Fruit fly (Drosophila melanogaster): ENCODE data around the gene CG9386.

CG9386 gene

dm6 chr3R:9570114-9570513, 14.9 kb upstream of the CG9386 start, which contains the start of gene CG16790:
CG16790 (minus strand) TSS chr3R:9570214.
- no peak for TF ChIP-seq CG12605 (GFP tag; IDR thresholded peaks at IDR 0.05)
- no peak for TF ChIP-seq Pif1B (GFP tag; optimal IDR thresholded peaks at IDR 0.05)
- TF ChIP-seq CG13204 (GFP tag; optimal IDR thresholded peaks at IDR 0.05), result no peak
- TF ChIP-seq CG17806 (tag; optimal IDR thresholded peaks at IDR 0.05), result no peak
- no peak for TF ChIP-seq Pif1A (GFP tag; optimal IDR thresholded peaks at IDR 0.05)
- TF ChIP-seq CG4496 (GFP tag; IDR thresholded peaks at IDR 0.05), result no peak
- TF ChIP-seq CG14655 (GFP tag; optimal IDR thresholded peaks at IDR 0.05), result no peak
- no peak for TF ChIP-seq CG10348 (GFP tag; IDR thresholded peaks at IDR 0.05)
- TF ChIP-seq Snoo (tag; optimal IDR thresholded peaks at IDR 0.05), result no peak
- no peak for TF ChIP-seq CG32121 (GFP tag; IDR thresholded peaks at IDR 0.05)
- TF ChIP-seq CG15710 (tag; optimal IDR thresholded peaks at IDR 0.05), result no peak
- no peak for TF ChIP-seq CG8301 (tag; optimal IDR thresholded peaks at IDR 0.05)
- no peak for TF ChIP-seq D1 (tag; optimal IDR thresholded peaks at IDR 0.05)
- TF ChIP-seq CG8159 (tag; optimal IDR thresholded peaks at IDR 0.05), result no peak
- TF ChIP-seq CG34367 (tag; optimal IDR thresholded peaks at IDR 0.05), result no peak
- no peak for TF ChIP-seq rn (GFP tag; IDR thresholded peaks at IDR 0.05)
- no peak for TF ChIP-seq EcR (GFP tag; optimal IDR thresholded peaks at IDR 0.05)
- TF ChIP-seq Ets98B (GFP tag; IDR thresholded peaks at IDR 0.05), result no peak
- no peak for TF ChIP-seq gl (tag; optimal IDR thresholded peaks at IDR 0.05)
- no peak for TF ChIP-seq fd96Ca (GFP tag; IDR thresholded peaks at IDR 0.05)

- TF ChIP-seq rn (GFP tag; IDR thresholded peaks at IDR 0.05), result no peak
- TF ChIP-seq CG10348 (GFP tag; IDR thresholded peaks at IDR 0.05), result no peak
- no peak for TF ChIP-seq CG34367 (tag; optimal IDR thresholded peaks at IDR 0.05)
- no peak for TF ChIP-seq Snoo (tag; optimal IDR thresholded peaks at IDR 0.05)
- no peak for TF ChIP-seq fd96Ca (GFP tag; IDR thresholded peaks at IDR 0.05)
- no peak for TF ChIP-seq Ets98B (GFP tag; IDR thresholded peaks at IDR 0.05)
- TF ChIP-seq gl (tag; optimal IDR thresholded peaks at IDR 0.05), result no peak
- TF ChIP-seq Pif1B (GFP tag; optimal IDR thresholded peaks at IDR 0.05), result no peak
- no peak for TF ChIP-seq CG14655 (GFP tag; optimal IDR thresholded peaks at IDR 0.05)
- no peak for TF ChIP-seq CG9948 (tag; optimal IDR thresholded peaks at IDR 0.05)
- TF ChIP-seq CG12605 (GFP tag; IDR thresholded peaks at IDR 0.05), result no peak
- TF ChIP-seq CG17806 (tag; optimal IDR thresholded peaks at IDR 0.05), result no peak
- TF ChIP-seq D1 (tag; optimal IDR thresholded peaks at IDR 0.05), result no peak
- TF ChIP-seq CG15710 (tag; optimal IDR thresholded peaks at IDR 0.05), result no peak
- no peak for TF ChIP-seq CG13204 (GFP tag; optimal IDR thresholded peaks at IDR 0.05)
- no peak for TF ChIP-seq CG8159 (tag; optimal IDR thresholded peaks at IDR 0.05)
- no peak for TF ChIP-seq CG32121 (GFP tag; IDR thresholded peaks at IDR 0.05)
Measured at dm6 chr3R:9565895-9566294, 10.7 kb upstream of the CG9386 start, which contains the start of gene CG16789. CG16789 (plus strand) TSS chr3R:9566195.

dm6 chr3R:9563240-9563992, 8.2 kb upstream of the CG9386 start, which contains the start of the genes CG9393 and Vps45:
CG9393 (minus strand) TSS chr3R:9563673.
Vps45 (plus strand) TSS chr3R:9563924.
- TF ChIP-seq CG14655 (GFP tag; optimal IDR thresholded peaks at IDR 0.05), result no peak
- TF ChIP-seq CG34367 (tag; optimal IDR thresholded peaks at IDR 0.05), result no peak
- TF ChIP-seq CG15710 (tag; optimal IDR thresholded peaks at IDR 0.05), result peak; percentile 38
- no peak for TF ChIP-seq CG8301 (tag; optimal IDR thresholded peaks at IDR 0.05)
- no peak for TF ChIP-seq Pif1B (GFP tag; optimal IDR thresholded peaks at IDR 0.05)
- peak; percentile 26 for TF ChIP-seq CG9948 (tag; optimal IDR thresholded peaks at IDR 0.05)
- no peak for TF ChIP-seq CG13204 (GFP tag; optimal IDR thresholded peaks at IDR 0.05)
- TF ChIP-seq CG32121 (GFP tag; IDR thresholded peaks at IDR 0.05), result peak; percentile 32; the same call in 1 of the 2 replicates
- TF ChIP-seq CG12605 (GFP tag; IDR thresholded peaks at IDR 0.05), result no peak
- TF ChIP-seq CG17806 (tag; optimal IDR thresholded peaks at IDR 0.05), result peak; percentile 31
- TF ChIP-seq CG10348 (GFP tag; IDR thresholded peaks at IDR 0.05), result no peak
- TF ChIP-seq rn (GFP tag; IDR thresholded peaks at IDR 0.05), result no peak
- no peak for TF ChIP-seq Snoo (tag; optimal IDR thresholded peaks at IDR 0.05)
- no peak for TF ChIP-seq gl (tag; optimal IDR thresholded peaks at IDR 0.05)
- no peak for TF ChIP-seq CG8159 (tag; optimal IDR thresholded peaks at IDR 0.05)
- TF ChIP-seq EcR (GFP tag; optimal IDR thresholded peaks at IDR 0.05), result no peak
- no peak for TF ChIP-seq Pif1A (GFP tag; optimal IDR thresholded peaks at IDR 0.05)
- no peak for TF ChIP-seq Ets98B (GFP tag; IDR thresholded peaks at IDR 0.05)
- no peak for TF ChIP-seq D1 (tag; optimal IDR thresholded peaks at IDR 0.05)
- 0 out of 3 replicates have a peak, but pooled peaks have one; percentile 42 for TF ChIP-seq CG4496 (GFP tag; IDR thresholded peaks at IDR 0.05)
- no peak for TF ChIP-seq fd96Ca (GFP tag; IDR thresholded peaks at IDR 0.05)

- TF ChIP-seq Snoo (tag; optimal IDR thresholded peaks at IDR 0.05) (no peak), Ets98B (GFP tag; IDR thresholded peaks at IDR 0.05) (no peak), CG13204 (GFP tag; optimal IDR thresholded peaks at IDR 0.05) (no peak), gl (tag; optimal IDR thresholded peaks at IDR 0.05) (no peak), CG32121 (GFP tag; IDR thresholded peaks at IDR 0.05) (no peak)
Measured at dm6 chr3R:9561121-9561520, 5.9 kb upstream of the CG9386 start.

- TF ChIP-seq gl (tag; optimal IDR thresholded peaks at IDR 0.05) (no peak), CG10348 (GFP tag; IDR thresholded peaks at IDR 0.05) (no peak), CG12605 (GFP tag; IDR thresholded peaks at IDR 0.05) (no peak), Pif1A (GFP tag; optimal IDR thresholded peaks at IDR 0.05) (no peak), CG15710 (tag; optimal IDR thresholded peaks at IDR 0.05) (peak; percentile 65), CG32121 (GFP tag; IDR thresholded peaks at IDR 0.05) (peak; percentile 48; the same call in 1 of the 2 replicates), fd96Ca (GFP tag; IDR thresholded peaks at IDR 0.05) (peak; percentile 42; the same call in 1 of the 3 replicates), CG9948 (tag; optimal IDR thresholded peaks at IDR 0.05) (peak; percentile 20), CG4496 (GFP tag; IDR thresholded peaks at IDR 0.05) (peak; percentile 55; the same call in 2 of the 3 replicates), rn (GFP tag; IDR thresholded peaks at IDR 0.05) (peak; percentile 20; the same call in 1 of the 2 replicates), CG8159 (tag; optimal IDR thresholded peaks at IDR 0.05) (peak; percentile 53), Snoo (tag; optimal IDR thresholded peaks at IDR 0.05) (peak; percentile 31), CG17806 (tag; optimal IDR thresholded peaks at IDR 0.05) (peak; percentile 15)
Measured at dm6 chr3R:9559413-9560014, 4.3 kb upstream of the CG9386 start, which contains the start of the genes AP-1mu and MBD-like. AP-1mu (minus strand) TSS chr3R:9559525. MBD-like (plus strand) TSS chr3R:9559760.

Data from whole organism, pupa.